Fruit fly (Drosophila melanogaster) whole organism, embryonic: ENCODE measurements around the gene CG15922.

Experiments
- ATbp ChIP-seq: fragments of 200-800 bp; sonication (Bioruptor generic); optimal IDR thresholded peaks from 2 replicates; lab custom pipeline; 2017; ENCODE audit warnings: missing biosample characterization, mild to moderate bottlenecking, missing genetic modification characterization, missing genetic modification reagents
- Adf1 ChIP-seq: fragments of 200-800 bp; sonication (Bioruptor generic); IDR thresholded peaks from 2 replicates; pipeline ENCODE4 v1.3.6; 2022; ENCODE audit warnings: missing biosample characterization, missing genetic modification characterization
- Asciz ChIP-seq: fragments of 200-800 bp; sonication (Bioruptor generic); optimal IDR thresholded peaks from 2 replicates; lab custom pipeline; 2017; ENCODE audit warnings: missing biosample characterization, mild to moderate bottlenecking, missing genetic modification characterization, missing genetic modification reagents
- Atf6 ChIP-seq: fragments of 200-800 bp; sonication (Bioruptor generic); IDR thresholded peaks from 2 replicates; pipeline ENCODE4 v1.3.6; 2022; ENCODE audit warnings: missing biosample characterization, missing genetic modification characterization
- Blimp-1 ChIP-seq: fragments of 200-800 bp; sonication (Bioruptor generic); optimal IDR thresholded peaks from 3 replicates; lab custom pipeline; 2018; ENCODE audit warnings: missing biosample characterization, missing genetic modification characterization, mild to moderate bottlenecking, moderate library complexity, missing genetic modification reagents
- CG10565 ChIP-seq: fragments of 200-800 bp; sonication (Bioruptor generic); optimal IDR thresholded peaks from 3 replicates; lab custom pipeline; 2016; ENCODE audit warnings: missing biosample characterization, mild to moderate bottlenecking, missing genetic modification characterization
- CG13287 ChIP-seq: fragments of 200-800 bp; sonication (Bioruptor generic); IDR thresholded peaks from 2 replicates; pipeline ENCODE4 v1.3.6; 2022; ENCODE audit warnings: missing biosample characterization, missing genetic modification characterization; ENCODE audit not compliant: partially characterized antibody
- CG13624 ChIP-seq: fragments of 200-800 bp; sonication (Bioruptor generic); optimal IDR thresholded peaks from 2 replicates; lab custom pipeline; 2016; ENCODE audit warnings: missing biosample characterization, missing genetic modification characterization
- CG1602 ChIP-seq: fragments of 200-800 bp; sonication (Bioruptor generic); optimal IDR thresholded peaks from 3 replicates; lab custom pipeline; 2016; ENCODE audit warnings: missing biosample characterization, missing genetic modification characterization
- CG16815 ChIP-seq: fragments of 200-800 bp; sonication (Bioruptor generic); optimal IDR thresholded peaks from 3 replicates; lab custom pipeline; 2017; ENCODE audit warnings: missing biosample characterization, mild to moderate bottlenecking, missing genetic modification characterization
- CG17568 ChIP-seq: fragments of 200-800 bp; sonication (Bioruptor generic); optimal IDR thresholded peaks from 2 replicates; lab custom pipeline; 2018; ENCODE audit warnings: missing biosample characterization, mild to moderate bottlenecking, missing genetic modification characterization, moderate library complexity
- CG17829 ChIP-seq: fragments of 200-800 bp; optimal IDR thresholded peaks from 2 replicates; lab custom pipeline; 2019; ENCODE audit warnings: missing biosample characterization, mild to moderate bottlenecking, missing genetic modification characterization, moderate library complexity
- CG18764 ChIP-seq: fragments of 200-800 bp; sonication (Bioruptor generic); optimal IDR thresholded peaks from 3 replicates; lab custom pipeline; 2016; ENCODE audit warnings: missing biosample characterization, missing genetic modification characterization
- CG2889 ChIP-seq: fragments of 200-800 bp; sonication (Bioruptor generic); IDR thresholded peaks from 3 replicates; pipeline ENCODE4 v1.3.6; 2022; ENCODE audit warnings: missing biosample characterization, missing genetic modification characterization
- CG30020 ChIP-seq: fragments of 200-800 bp; optimal IDR thresholded peaks from 2 replicates; lab custom pipeline; 2019; ENCODE audit warnings: missing biosample characterization, mild to moderate bottlenecking, missing genetic modification characterization, moderate library complexity
- CG31224 ChIP-seq: fragments of 200-800 bp; sonication (Bioruptor generic); IDR thresholded peaks from 2 replicates; pipeline ENCODE4 v1.3.6; 2022; ENCODE audit warnings: missing biosample characterization, missing genetic modification characterization
- CG33557 ChIP-seq: fragments of 200-800 bp; sonication (Bioruptor generic); optimal IDR thresholded peaks from 2 replicates; lab custom pipeline; 2019; ENCODE audit warnings: missing biosample characterization, mild to moderate bottlenecking, missing genetic modification characterization, moderate library complexity
- CG34376 ChIP-seq: fragments of 200-800 bp; sonication (Bioruptor generic); optimal IDR thresholded peaks from 2 replicates; lab custom pipeline; 2018; ENCODE audit warnings: missing biosample characterization, mild to moderate bottlenecking, missing genetic modification characterization
- CG4328 ChIP-seq: fragments of 200-800 bp; sonication (Bioruptor generic); optimal IDR thresholded peaks from 3 replicates; lab custom pipeline; 2017; ENCODE audit warnings: missing biosample characterization, missing genetic modification reagents, missing genetic modification characterization
- CG5953 ChIP-seq: fragments of 200-800 bp; sonication (Bioruptor generic); IDR thresholded peaks from 2 replicates; pipeline ENCODE4 v1.3.6; 2022; ENCODE audit warnings: missing biosample characterization, missing genetic modification characterization
- CHES-1-like ChIP-seq: fragments of 200-800 bp; sonication (Bioruptor generic); optimal IDR thresholded peaks from 2 replicates; lab custom pipeline; 2016; ENCODE audit warnings: missing biosample characterization, missing genetic modification characterization
- Dp ChIP-seq: fragments of 200-800 bp; sonication (Bioruptor generic); optimal IDR thresholded peaks from 2 replicates; lab custom pipeline; 2018; ENCODE audit warnings: missing biosample characterization, mild to moderate bottlenecking, missing genetic modification characterization, moderate library complexity
- Ets65A ChIP-seq: fragments of 200-800 bp; sonication (Bioruptor generic); peaks from one replicate; lab custom pipeline; 2016; ENCODE audit warnings: missing biosample characterization, missing genetic modification characterization
- MESR4 ChIP-seq: fragments of 200-800 bp; sonication (Bioruptor generic); optimal IDR thresholded peaks from 2 replicates; lab custom pipeline; 2018; ENCODE audit warnings: missing biosample characterization, mild to moderate bottlenecking, missing genetic modification characterization, moderate library complexity
- Mrtf ChIP-seq: fragments of 200-800 bp; sonication (Bioruptor generic); IDR thresholded peaks from 3 replicates; pipeline ENCODE4 v1.3.6; 2022; ENCODE audit warnings: missing biosample characterization, missing genetic modification characterization
- Oaz ChIP-seq: fragments of 200-800 bp; sonication (Bioruptor generic); IDR thresholded peaks from 2 replicates; pipeline ENCODE4 v1.3.6; 2022; ENCODE audit warnings: missing biosample characterization, missing genetic modification characterization
- Rfx ChIP-seq: fragments of 200-800 bp; sonication (Bioruptor generic); IDR thresholded peaks from 2 replicates; pipeline ENCODE4 v1.3.6; 2022; ENCODE audit warnings: missing biosample characterization, missing genetic modification characterization
- Sry-β ChIP-seq: fragments of 200-800 bp; sonication (Bioruptor generic); optimal IDR thresholded peaks from 2 replicates; lab custom pipeline; 2018; ENCODE audit warnings: missing biosample characterization, mild to moderate bottlenecking, missing genetic modification characterization, moderate library complexity
- ash1 ChIP-seq: fragments of 200-800 bp; sonication (Bioruptor generic); optimal IDR thresholded peaks from 2 replicates; lab custom pipeline; 2018; ENCODE audit warnings: missing biosample characterization, mild to moderate bottlenecking, missing genetic modification characterization
- bigmax ChIP-seq: fragments of 200-800 bp; sonication (Bioruptor generic); optimal IDR thresholded peaks from 2 replicates; lab custom pipeline; 2018; ENCODE audit warnings: missing biosample characterization, mild to moderate bottlenecking, missing genetic modification characterization
- corto ChIP-seq: fragments of 200-800 bp; sonication (Bioruptor generic); optimal IDR thresholded peaks from 2 replicates; lab custom pipeline; 2016; ENCODE audit warnings: missing biosample characterization, mild to moderate bottlenecking, missing genetic modification characterization, moderate library complexity
- da ChIP-seq: fragments of 200-800 bp; sonication (Bioruptor generic); optimal IDR thresholded peaks from 2 replicates; lab custom pipeline; 2016; ENCODE audit warnings: missing biosample characterization, missing genetic modification characterization
- danr ChIP-seq: fragments of 200-800 bp; sonication (Bioruptor generic); IDR thresholded peaks from 2 replicates; pipeline ENCODE4 v1.3.6; 2022; ENCODE audit warnings: missing biosample characterization, missing genetic modification characterization
- en ChIP-seq: fragments of 200-800 bp; sonication (Bioruptor generic); optimal IDR thresholded peaks from 2 replicates; lab custom pipeline; 2016; ENCODE audit warnings: missing biosample characterization, missing genetic modification characterization
- gsb-n ChIP-seq: fragments of 200-800 bp; sonication (Bioruptor generic); optimal IDR thresholded peaks from 3 replicates; lab custom pipeline; 2018; ENCODE audit warnings: missing biosample characterization, mild to moderate bottlenecking, missing genetic modification characterization
- h ChIP-seq: fragments of >200 bp; optimal IDR thresholded peaks from 2 replicates; lab custom pipeline; 2017
- ken ChIP-seq: fragments of 200-800 bp; sonication (Bioruptor generic); IDR thresholded peaks from 3 replicates; pipeline ENCODE4 v1.3.6; 2022; ENCODE audit warnings: missing biosample characterization, missing genetic modification characterization
- kni ChIP-seq: fragments of 200-800 bp; sonication (Bioruptor generic); optimal IDR thresholded peaks from 3 replicates; lab custom pipeline; 2017; ENCODE audit warnings: mild to moderate bottlenecking, missing biosample characterization, missing genetic modification reagents, missing genetic modification characterization
- lbe ChIP-seq: fragments of 200-800 bp; sonication (Bioruptor generic); optimal IDR thresholded peaks from 2 replicates; lab custom pipeline; 2016; ENCODE audit warnings: missing biosample characterization, mild to moderate bottlenecking, missing genetic modification characterization
- luna ChIP-seq: fragments of 200-800 bp; sonication (Bioruptor generic); optimal IDR thresholded peaks from 2 replicates; lab custom pipeline; 2016; ENCODE audit warnings: missing biosample characterization, missing genetic modification characterization
- maf-S ChIP-seq: fragments of 200-800 bp; sonication (Bioruptor generic); optimal IDR thresholded peaks from 2 replicates; lab custom pipeline; 2016; ENCODE audit warnings: missing biosample characterization, missing genetic modification characterization
- onecut ChIP-seq: fragments of 200-800 bp; sonication (Bioruptor generic); IDR thresholded peaks from 2 replicates; pipeline ENCODE4 v1.3.6; 2022; ENCODE audit warnings: missing biosample characterization, missing genetic modification characterization
- pan ChIP-seq, 4 experiments: fragments of >200 bp in 3 of 4; fragments of 200-800 bp in 1 of 4; sonication (Bioruptor generic) in 1 of 4; optimal IDR thresholded peaks in 3 of 4; IDR thresholded peaks in 1 of 4; 2 replicates each; pipeline versions ENCODE4 v1.3.6 to Lab custom; 2017 to 2022; ENCODE audit warnings: missing biosample characterization in 2 of 4, missing genetic modification characterization in 2 of 4, mixed read lengths in 1 of 4
- scrt ChIP-seq: fragments of 200-800 bp; sonication (Bioruptor generic); optimal IDR thresholded peaks from 2 replicates; lab custom pipeline; 2018; ENCODE audit warnings: missing biosample characterization, mild to moderate bottlenecking, missing genetic modification characterization, moderate library complexity
- sima ChIP-seq: fragments of 200-800 bp; sonication (Bioruptor generic); optimal IDR thresholded peaks from 2 replicates; lab custom pipeline; 2016; ENCODE audit warnings: missing biosample characterization, missing genetic modification characterization
- so ChIP-seq: fragments of 200-800 bp; sonication (Bioruptor generic); IDR thresholded peaks from 3 replicates; pipeline ENCODE4 v1.3.6; 2022; ENCODE audit warnings: missing biosample characterization, missing genetic modification characterization
- sr ChIP-seq: fragments of 200-800 bp; sonication (Bioruptor generic); IDR thresholded peaks from 3 replicates; pipeline ENCODE4 v1.3.6; 2022; ENCODE audit warnings: missing biosample characterization, missing genetic modification characterization
- wdn ChIP-seq: fragments of 200-800 bp; sonication (Bioruptor generic); IDR thresholded peaks from 2 replicates; pipeline ENCODE4 v1.3.6; 2022; ENCODE audit warnings: missing biosample characterization, missing genetic modification characterization
- zf30C ChIP-seq: fragments of 200-800 bp; sonication (Bioruptor generic); optimal IDR thresholded peaks from 3 replicates; lab custom pipeline; 2018; ENCODE audit warnings: missing biosample characterization, mild to moderate bottlenecking, missing genetic modification characterization

Gene CG15922

dm6 chr3R:20550632-20551486, 9.2 kb downstream of the CG15922 start (continued):
- TF ChIP-seq CG4328: peak; percentile 90
- TF ChIP-seq MESR4 (GFP tag; lab: Kevin White, UChicago): peak; percentile 54
- no peak for TF ChIP-seq CG1602 (GFP tag; lab: Kevin White, UChicago)
- no peak for TF ChIP-seq CG17829 (tag; lab: Kevin White, UChicago)
- TF ChIP-seq CHES-1-like (GFP tag; lab: Kevin White, UChicago): peak; percentile 57
- peak; percentile 66; the same call in 2 of the 3 replicates for TF ChIP-seq so (GFP tag; lab: Robert Waterston, UW)
- peak; percentile 3 for TF ChIP-seq en
- no peak for TF ChIP-seq CG10565 (GFP tag; lab: Kevin White, UChicago)
- peak; percentile 72 for TF ChIP-seq maf-S (GFP tag; lab: Kevin White, UChicago)
- no peak for TF ChIP-seq CG16815 (GFP tag; lab: Kevin White, UChicago)
- TF ChIP-seq gsb-n (tag; lab: Kevin White, UChicago): peak; percentile 63
- peak; percentile 89 for TF ChIP-seq sr (GFP tag; lab: Robert Waterston, UW)
- TF ChIP-seq h (lab: Kevin White, UChicago): no peak
- peak; percentile 92 for TF ChIP-seq ash1 (GFP tag; lab: Kevin White, UChicago)
- TF ChIP-seq Atf6 (GFP tag; lab: Robert Waterston, UW): peak; percentile 72; the same call in 1 of the 2 replicates
- TF ChIP-seq CG18764 (GFP tag; lab: Kevin White, UChicago): peak; percentile 49
- peak; percentile 54 for TF ChIP-seq Blimp-1
- TF ChIP-seq Ets65A (GFP tag; lab: Kevin White, UChicago): peak; percentile 84
- 0 out of 3 replicates have a peak, but pooled peaks have one; percentile 41 for TF ChIP-seq CG2889
- TF ChIP-seq zf30C (GFP tag; lab: Kevin White, UChicago): no peak
- no peak for TF ChIP-seq sima (GFP tag; lab: Kevin White, UChicago)
- peak; percentile 62 for TF ChIP-seq lbe (GFP tag; lab: Kevin White, UChicago)
- TF ChIP-seq bigmax (GFP tag; lab: Kevin White, UChicago): peak; percentile 49
- peak; percentile 95 for TF ChIP-seq ATbp
- TF ChIP-seq danr (GFP tag; lab: Robert Waterston, UW): no peak
- TF ChIP-seq da: peak; percentile 75
- peak; percentile 57 for TF ChIP-seq CG5953 (GFP tag; lab: Robert Waterston, UW)
- TF ChIP-seq CG34376 (GFP tag; lab: Kevin White, UChicago): peak; percentile 85
- TF ChIP-seq Sry-β (GFP tag; lab: Kevin White, UChicago): peak; percentile 59
- peak; percentile 88 for TF ChIP-seq CG13287 (GFP tag; lab: Robert Waterston, UW)
- TF ChIP-seq corto (GFP tag; lab: Kevin White, UChicago): peak; percentile 56
- TF ChIP-seq wdn (GFP tag; lab: Robert Waterston, UW): no peak
- no peak for TF ChIP-seq Oaz
- no peak for TF ChIP-seq pan (optimal IDR thresholded peaks at IDR 0.05; lab: Kevin White, UChicago)
- TF ChIP-seq pan (GFP tag; optimal IDR thresholded peaks at IDR 0.05 in 1 of 2, IDR thresholded peaks at IDR 0.05 in 1 of 2): peak in 1 of 2 experiments; percentile 28
- no peak for TF ChIP-seq Mrtf (GFP tag; lab: Robert Waterston, UW)
- TF ChIP-seq onecut (GFP tag; lab: Robert Waterston, UW): peak; percentile 79
- peak; percentile 93 for TF ChIP-seq Asciz (GFP tag; lab: Kevin White, UChicago)
- no peak for TF ChIP-seq CG30020 (tag; lab: Kevin White, UChicago)
- TF ChIP-seq Adf1: peak; percentile 33; the same call in 1 of the 2 replicates
- TF ChIP-seq CG33557: peak; percentile 94
- no peak for TF ChIP-seq luna
- peak; percentile 76 for TF ChIP-seq CG13624 (GFP tag; lab: Kevin White, UChicago)
- peak; percentile 98 for TF ChIP-seq kni
- no peak for TF ChIP-seq CG31224 (GFP tag; lab: Robert Waterston, UW)
- TF ChIP-seq CG17568 (GFP tag; lab: Kevin White, UChicago): peak; percentile 95
- TF ChIP-seq scrt (GFP tag; lab: Kevin White, UChicago): peak; percentile 78
- no peak for TF ChIP-seq ken (GFP tag; lab: Robert Waterston, UW)
- TF ChIP-seq Rfx (GFP tag; lab: Robert Waterston, UW): peak; percentile 42
- peak; percentile 53 for TF ChIP-seq Dp
